Fruit fly (Drosophila melanogaster): ENCODE data around the gene CG32536.

DNA sequence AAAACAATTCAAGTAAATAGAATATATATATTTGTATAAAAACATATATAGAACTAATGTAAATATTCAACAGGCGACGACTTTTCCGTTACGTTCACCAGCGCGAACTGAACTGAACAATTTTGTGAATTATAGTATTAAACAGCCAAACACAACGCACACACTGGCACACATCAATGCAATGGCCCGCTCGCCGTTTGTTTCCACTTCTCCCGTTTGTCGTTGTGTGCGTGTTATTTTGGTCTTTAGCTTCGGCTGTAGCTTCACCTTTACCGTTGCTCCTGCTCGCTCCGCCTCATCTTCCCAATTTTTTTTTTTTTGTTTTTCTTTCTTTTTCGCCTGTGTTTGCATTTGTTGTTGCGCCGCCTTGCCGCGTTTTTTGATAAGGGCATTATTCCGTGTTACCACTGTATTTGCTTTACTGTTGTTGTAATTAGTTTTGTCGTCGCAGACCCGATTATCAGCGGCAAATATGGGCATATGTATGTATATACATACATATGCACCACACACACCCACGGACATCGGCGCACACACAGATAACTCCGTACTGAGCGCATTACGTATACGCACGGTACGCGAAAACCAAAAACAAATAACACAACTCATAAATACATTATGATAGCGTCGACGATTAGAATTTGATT, 31.2 kb upstream of the CG32536 start, which contains the start of gene CG8051:
- no peak for TF ChIP-seq rn (GFP tag; IDR thresholded peaks at IDR 0.05)
- no peak for TF ChIP-seq EcR (GFP tag; optimal IDR thresholded peaks at IDR 0.05)
- no peak for TF ChIP-seq CG15710 (tag; optimal IDR thresholded peaks at IDR 0.05)
- no peak for TF ChIP-seq CG8159 (tag; optimal IDR thresholded peaks at IDR 0.05)
- no peak for TF ChIP-seq CG12605 (GFP tag; IDR thresholded peaks at IDR 0.05)
- peak; percentile 33; the same call in 1 of the 3 replicates for TF ChIP-seq fd96Ca (GFP tag; IDR thresholded peaks at IDR 0.05)
- TF ChIP-seq CG10348 (GFP tag; IDR thresholded peaks at IDR 0.05): no peak
